Worm (Caenorhabditis elegans) whole organism, young adult: ENCODE data around the gene sos-1.

ENCODE experiments used
- B0336.3 ChIP-seq: fragments of 200-800 bp; sonication (Bioruptor generic); IDR thresholded peaks from 2 replicates; pipeline ENCODE4 v1.3.6; 2022; ENCODE audit warnings: missing genetic modification characterization, missing compliant biosample characterization
- C06A6.2 ChIP-seq: fragments of 200-800 bp; sonication (Bioruptor generic); conservative IDR thresholded peaks from 2 replicates; pipeline ENCODE4 v1.3.6; 2022; ENCODE audit warnings: missing genetic modification characterization, missing compliant biosample characterization
- F52B5.7 ChIP-seq: sonication (generic microtip); optimal IDR thresholded peaks from 2 replicates; lab custom pipeline; 2016; ENCODE audit warnings: mild to moderate bottlenecking, missing genetic modification characterization, missing compliant biosample characterization
- F55B11.4 ChIP-seq: sonication (generic microtip); optimal IDR thresholded peaks from 2 replicates; lab custom pipeline; 2016; ENCODE audit warnings: missing compliant biosample characterization, missing genetic modification characterization, borderline replicate concordance; ENCODE audit not compliant: insufficient read depth
- F57C9.4 ChIP-seq: sonication (generic microtip); optimal IDR thresholded peaks from 2 replicates; lab custom pipeline; 2017; ENCODE audit warnings: mild to moderate bottlenecking, missing genetic modification characterization, missing compliant biosample characterization
- K12H6.12 ChIP-seq: fragments of 200-800 bp; sonication (Bioruptor generic); optimal IDR thresholded peaks from 2 replicates; lab custom pipeline; 2018; ENCODE audit warnings: mild to moderate bottlenecking, missing genetic modification characterization, missing compliant biosample characterization
- aptf-2 ChIP-seq: fragments of 200-800 bp; sonication (Bioruptor generic); conservative IDR thresholded peaks from 2 replicates; pipeline ENCODE4 v1.3.6; 2022; ENCODE audit warnings: missing genetic modification reagents, missing genetic modification characterization, missing compliant biosample characterization
- bed-1 ChIP-seq: fragments of 200-800 bp; sonication (Bioruptor generic); IDR thresholded peaks from 2 replicates; pipeline ENCODE4 v1.3.6; 2022; ENCODE audit warnings: missing genetic modification reagents, missing genetic modification characterization, missing compliant biosample characterization
- cebp-1 ChIP-seq, 2 experiments: fragments of 200-800 bp in 1 of 2; sonication (Bioruptor generic) in 1 of 2; sonication (generic microtip) in 1 of 2; IDR thresholded peaks in 1 of 2; optimal IDR thresholded peaks in 1 of 2; 2 replicates each; pipeline versions ENCODE4 v1.3.6 to Lab custom; 2017 to 2022; ENCODE audit warnings: missing compliant biosample characterization in 2 of 2, missing genetic modification characterization in 2 of 2, mild to moderate bottlenecking in 1 of 2, missing genetic modification reagents in 1 of 2, moderate library complexity in 1 of 2
- ceh-100 ChIP-seq: fragments of 200-800 bp; sonication (Bioruptor generic); IDR thresholded peaks from 2 replicates; pipeline ENCODE4 v1.3.6; 2022; ENCODE audit warnings: missing genetic modification reagents, missing genetic modification characterization, missing compliant biosample characterization
- ceh-27 ChIP-seq: fragments of 200-800 bp; sonication (Bioruptor generic); optimal IDR thresholded peaks from 2 replicates; lab custom pipeline; 2018; ENCODE audit warnings: mild to moderate bottlenecking, missing genetic modification characterization, moderate library complexity, missing compliant biosample characterization
- ceh-58 ChIP-seq: fragments of 200-800 bp; sonication (Bioruptor generic); IDR thresholded peaks from 2 replicates; pipeline ENCODE4 v1.3.6; 2022; ENCODE audit warnings: missing genetic modification characterization, missing compliant biosample characterization
- ceh-79 ChIP-seq: sonication (generic microtip); optimal IDR thresholded peaks from 2 replicates; lab custom pipeline; 2017; ENCODE audit warnings: mild to moderate bottlenecking, missing genetic modification characterization, missing compliant biosample characterization
- die-1 ChIP-seq: sonication (generic microtip); optimal IDR thresholded peaks from 2 replicates; lab custom pipeline; 2016; ENCODE audit warnings: missing genotype, mild to moderate bottlenecking, missing genetic modification characterization, missing compliant biosample characterization
- dox-1 ChIP-seq: fragments of 200-800 bp; sonication (Bioruptor generic); IDR thresholded peaks from 2 replicates; pipeline ENCODE4 v1.3.6; 2022; ENCODE audit warnings: missing genetic modification reagents, missing genetic modification characterization, missing compliant biosample characterization
- efl-1 ChIP-seq: fragments of 150-350 bp; optimal IDR thresholded peaks from 2 replicates; lab custom pipeline; 2014; ENCODE audit warnings: missing biosample characterization, missing genetic modification reagents, missing genetic modification characterization
- egl-44 ChIP-seq: fragments of 200-800 bp; sonication (Bioruptor generic); IDR thresholded peaks from 2 replicates; pipeline ENCODE4 v1.3.6; 2022; ENCODE audit warnings: missing genetic modification reagents, missing genetic modification characterization, missing compliant biosample characterization
- egrh-3 ChIP-seq: fragments of 200-800 bp; sonication (Bioruptor generic); IDR thresholded peaks from 2 replicates; pipeline ENCODE4 v1.3.6; 2022; ENCODE audit warnings: missing genetic modification reagents, missing genetic modification characterization, missing compliant biosample characterization
- hlh-26 ChIP-seq: fragments of 200-800 bp; sonication (Bioruptor generic); conservative IDR thresholded peaks from 2 replicates; pipeline ENCODE4 v1.3.6; 2022; ENCODE audit warnings: missing genetic modification reagents, missing genetic modification characterization, missing compliant biosample characterization
- lin-35 ChIP-seq, 3 experiments: fragments of 150-350 bp in 2 of 3; sonication (generic microtip) in 1 of 3; optimal IDR thresholded peaks; 2 replicates each; lab custom pipeline; 2014 to 2018; ENCODE audit warnings: missing biosample characterization in 3 of 3, missing genetic modification characterization in 3 of 3, missing genetic modification reagents in 3 of 3
- lin-40 ChIP-seq: sonication (generic microtip); optimal IDR thresholded peaks from 2 replicates; lab custom pipeline; 2016; ENCODE audit warnings: missing genetic modification characterization, mild to moderate bottlenecking, missing compliant biosample characterization, missing genotype, missing genetic modification reagents
- lsy-27 ChIP-seq: sonication (generic microtip); optimal IDR thresholded peaks from 2 replicates; lab custom pipeline; 2017; ENCODE audit warnings: missing genetic modification characterization, mild to moderate bottlenecking, missing compliant biosample characterization, antibody characterized with exemption, missing genotype, borderline replicate concordance; ENCODE audit not compliant: insufficient read depth
- madf-3 ChIP-seq: fragments of 200-800 bp; sonication (Bioruptor generic); IDR thresholded peaks from 2 replicates; pipeline ENCODE4 v1.3.6; 2022; ENCODE audit warnings: missing genetic modification reagents, missing genetic modification characterization, missing compliant biosample characterization
- madf-8 ChIP-seq: fragments of 200-800 bp; sonication (Bioruptor generic); conservative IDR thresholded peaks from 2 replicates; pipeline ENCODE4 v1.3.6; 2022; ENCODE audit warnings: missing genetic modification reagents, missing genetic modification characterization, missing compliant biosample characterization
- mes-4 ChIP-seq: sonication (generic microtip); optimal IDR thresholded peaks from 2 replicates; lab custom pipeline; 2016; ENCODE audit warnings: missing genotype, missing genetic modification characterization, missing compliant biosample characterization
- mxl-1 ChIP-seq: sonication (generic microtip); optimal IDR thresholded peaks from 2 replicates; lab custom pipeline; 2016; ENCODE audit warnings: missing genetic modification characterization, missing compliant biosample characterization
- nfyb-1 ChIP-seq: fragments of 200-800 bp; sonication (Bioruptor generic); IDR thresholded peaks from 2 replicates; pipeline ENCODE4 v1.3.6; 2022; ENCODE audit warnings: missing genetic modification reagents, missing genetic modification characterization, missing compliant biosample characterization
- nhr-120 ChIP-seq: fragments of 200-800 bp; sonication (Bioruptor generic); IDR thresholded peaks from 2 replicates; pipeline ENCODE4 v1.3.6; 2022; ENCODE audit warnings: missing genetic modification characterization, missing compliant biosample characterization
- nhr-80 ChIP-seq: sonication (generic microtip); optimal IDR thresholded peaks from 2 replicates; lab custom pipeline; 2016; ENCODE audit warnings: missing genetic modification characterization, missing compliant biosample characterization
- rcor-1 ChIP-seq: fragments of 200-800 bp; sonication (Bioruptor generic); IDR thresholded peaks from 2 replicates; pipeline ENCODE4 v1.3.6; 2022; ENCODE audit warnings: missing genetic modification reagents, missing genetic modification characterization, missing compliant biosample characterization
- snpc-4 ChIP-seq, 5 experiments: fragments of 150-350 bp in 1 of 5; sonication (generic microtip) in 4 of 5; optimal IDR thresholded peaks; 2 replicates each; lab custom pipeline; 2014 to 2018; ENCODE audit warnings: missing genetic modification characterization in 5 of 5, missing biosample characterization in 3 of 5, antibody characterized with exemption in 2 of 5, mild to moderate bottlenecking in 2 of 5, missing compliant biosample characterization in 2 of 5, missing genotype in 2 of 5, moderate library complexity in 2 of 5, missing genetic modification reagents in 1 of 5
- somi-1 ChIP-seq: fragments of 200-800 bp; sonication (Bioruptor generic); optimal IDR thresholded peaks from 2 replicates; lab custom pipeline; 2018; ENCODE audit warnings: mild to moderate bottlenecking, missing genetic modification characterization, missing compliant biosample characterization
- sptf-2 ChIP-seq: fragments of 200-800 bp; sonication (Bioruptor generic); optimal IDR thresholded peaks from 2 replicates; lab custom pipeline; 2018; ENCODE audit warnings: mild to moderate bottlenecking, missing genetic modification characterization, missing compliant biosample characterization
- tlf-1 ChIP-seq: fragments of 200-800 bp; sonication (Bioruptor generic); optimal IDR thresholded peaks from 2 replicates; lab custom pipeline; 2018; ENCODE audit warnings: mild to moderate bottlenecking, missing genetic modification characterization, missing compliant biosample characterization
- xnd-1 ChIP-seq: sonication (generic microtip); optimal IDR thresholded peaks from 2 replicates; lab custom pipeline; 2016; ENCODE audit warnings: missing genotype, missing genetic modification reagents, missing genetic modification characterization, missing compliant biosample characterization
- ztf-6 ChIP-seq: fragments of 200-800 bp; sonication (Bioruptor generic); IDR thresholded peaks from 2 replicates; pipeline ENCODE4 v1.3.6; 2022; ENCODE audit warnings: missing genetic modification reagents, missing genetic modification characterization, missing compliant biosample characterization

sos-1 gene

ce11 chrV:4491273-4492094 is 57.6 kb downstream of the sos-1 start (continued):
- TF ChIP-seq madf-3 (GFP tag; lab: Robert Waterston, UW) (no peak), nhr-80 (tag; lab: Kevin White, UChicago) (peak; percentile 93), lin-35 (GFP tag; optimal IDR thresholded peaks at IDR 0.05; lab: Kevin White, UChicago) (no peak), ceh-27 (no peak), hlh-26 (GFP tag; lab: Robert Waterston, UW) (no peak), snpc-4 (GFP tag; optimal IDR thresholded peaks at IDR 0.05; lab: Kevin White, UChicago) (no peak), snpc-4 (tag; optimal IDR thresholded peaks at IDR 0.05; lab: Kevin White, UChicago) (no peak), C06A6.2 (GFP tag; lab: Robert Waterston, UW) (no peak), madf-8 (GFP tag; lab: Robert Waterston, UW) (no peak), K12H6.12 (peak; percentile 7), lin-40 (no peak), F52B5.7 (no peak), F57C9.4 (tag; lab: Kevin White, UChicago) (no peak), ceh-79 (tag; lab: Kevin White, UChicago) (no peak), tlf-1 (no peak), ceh-58 (GFP tag; lab: Robert Waterston, UW) (no peak), sptf-2 (GFP tag; lab: Kevin White, UChicago) (no peak), xnd-1 (no peak), nfyb-1 (0 out of 2 replicates have a peak, but pooled peaks have one; percentile 43), mxl-1 (no peak), cebp-1 (GFP tag; IDR thresholded peaks at IDR 0.05; lab: Robert Waterston, UW) (no peak), cebp-1 (tag; optimal IDR thresholded peaks at IDR 0.05; lab: Kevin White, UChicago) (peak; percentile 43), ztf-6 (GFP tag; lab: Robert Waterston, UW) (no peak), egl-44 (GFP tag; lab: Robert Waterston, UW) (no peak), nhr-120 (GFP tag; lab: Robert Waterston, UW) (no peak), aptf-2 (GFP tag; lab: Robert Waterston, UW) (no peak), egrh-3 (GFP tag; lab: Robert Waterston, UW) (peak; percentile 7; the same call in 1 of the 2 replicates), dox-1 (peak; percentile 75), B0336.3 (GFP tag; lab: Robert Waterston, UW) (peak; percentile 37; the same call in 1 of the 2 replicates)

- TF ChIP-seq bed-1 (GFP tag; lab: Robert Waterston, UW) (no peak), die-1 (tag; lab: Kevin White, UChicago) (no peak), lsy-27 (tag; lab: Kevin White, UChicago) (no peak), lin-35 (GFP tag; optimal IDR thresholded peaks at IDR 0.05; lab: Kevin White, UChicago) (no peak), somi-1 (GFP tag; lab: Kevin White, UChicago) (no peak), mes-4 (tag; lab: Kevin White, UChicago) (no peak), efl-1 (GFP tag; lab: Kevin White, UChicago) (no peak), F55B11.4 (tag; lab: Kevin White, UChicago) (no peak), rcor-1 (GFP tag; lab: Robert Waterston, UW) (no peak), egl-44 (GFP tag; lab: Robert Waterston, UW) (no peak), ceh-100 (GFP tag; lab: Robert Waterston, UW) (no peak), ceh-79 (tag; lab: Kevin White, UChicago) (no peak), egrh-3 (GFP tag; lab: Robert Waterston, UW) (no peak)
Observed at ce11 chrV:4489893-4490292, 59.2 kb downstream of the sos-1 start.
